Worm (Caenorhabditis elegans) whole organism, early embryonic: Measurements from ENCODE around the gene test-1.

Experiments
- F13C5.2 ChIP-seq: sonication (generic microtip); optimal IDR thresholded peaks from 2 replicates; lab custom pipeline; 2017; ENCODE audit warnings: mild to moderate bottlenecking, missing genetic modification characterization, inconsistent platforms, missing compliant biosample characterization
- ceh-13 ChIP-seq: fragments of 200-800 bp; sonication (Bioruptor generic); optimal IDR thresholded peaks from 2 replicates; lab custom pipeline; 2018; ENCODE audit warnings: mild to moderate bottlenecking, missing genetic modification characterization, missing compliant biosample characterization
- hmg-4 ChIP-seq: fragments of 200-800 bp; sonication (Bioruptor generic); optimal IDR thresholded peaks from 2 replicates; lab custom pipeline; 2018; ENCODE audit warnings: mild to moderate bottlenecking, missing genetic modification characterization, missing compliant biosample characterization
- hnd-1 ChIP-seq: sonication (generic microtip); optimal IDR thresholded peaks from 2 replicates; lab custom pipeline; 2016; ENCODE audit warnings: missing genetic modification characterization, missing compliant biosample characterization

ce11 chrIV:2127375-2127774, 9.4 kb upstream of the test-1 start:
- TF ChIP-seq hmg-4 (no peak), ceh-13 (GFP tag; lab: Kevin White, UChicago) (no peak), hnd-1 (tag; lab: Kevin White, UChicago) (no peak), F13C5.2 (tag; lab: Kevin White, UChicago) (no peak)
